Fruit fly (Drosophila melanogaster) whole organism, adult: ENCODE measurements around the gene Wnt6.

Source experiments
- CG14711 ChIP-seq: fragments of 200-800 bp; sonication (Bioruptor generic); optimal IDR thresholded peaks from 2 replicates; lab custom pipeline; 2018; ENCODE audit warnings: missing biosample characterization, mild to moderate bottlenecking, missing genetic modification characterization, moderate library complexity
- CG5204 ChIP-seq: fragments of 200-800 bp; sonication (Bioruptor generic); optimal IDR thresholded peaks from 2 replicates; lab custom pipeline; 2016; ENCODE audit warnings: missing biosample characterization, missing genetic modification characterization
- CG7101 ChIP-seq: fragments of 200-800 bp; sonication (Bioruptor generic); optimal IDR thresholded peaks from 2 replicates; lab custom pipeline; 2018; ENCODE audit warnings: missing biosample characterization, mild to moderate bottlenecking, missing genetic modification characterization, moderate library complexity
- Clk ChIP-seq: fragments of 200-800 bp; sonication (Bioruptor generic); optimal IDR thresholded peaks from 2 replicates; lab custom pipeline; 2017; ENCODE audit warnings: missing biosample characterization, missing genetic modification characterization
- Crg-1 ChIP-seq: fragments of 200-800 bp; sonication (Bioruptor generic); optimal IDR thresholded peaks from 2 replicates; lab custom pipeline; 2016; ENCODE audit warnings: missing biosample characterization, missing genetic modification characterization
- bab1 ChIP-seq: fragments of 200-800 bp; sonication (Bioruptor generic); optimal IDR thresholded peaks from 3 replicates; lab custom pipeline; 2019; ENCODE audit warnings: missing biosample characterization, mild to moderate bottlenecking, missing genetic modification characterization, moderate library complexity
- cnc ChIP-seq, 2 experiments: fragments of >200 bp; optimal IDR thresholded peaks; 2 replicates each; lab custom pipeline; 2017
- tj ChIP-seq: fragments of 200-800 bp; sonication (Bioruptor generic); optimal IDR thresholded peaks from 3 replicates; lab custom pipeline; 2017; ENCODE audit warnings: missing biosample characterization, mild to moderate bottlenecking, missing genetic modification characterization, moderate library complexity

DNA sequence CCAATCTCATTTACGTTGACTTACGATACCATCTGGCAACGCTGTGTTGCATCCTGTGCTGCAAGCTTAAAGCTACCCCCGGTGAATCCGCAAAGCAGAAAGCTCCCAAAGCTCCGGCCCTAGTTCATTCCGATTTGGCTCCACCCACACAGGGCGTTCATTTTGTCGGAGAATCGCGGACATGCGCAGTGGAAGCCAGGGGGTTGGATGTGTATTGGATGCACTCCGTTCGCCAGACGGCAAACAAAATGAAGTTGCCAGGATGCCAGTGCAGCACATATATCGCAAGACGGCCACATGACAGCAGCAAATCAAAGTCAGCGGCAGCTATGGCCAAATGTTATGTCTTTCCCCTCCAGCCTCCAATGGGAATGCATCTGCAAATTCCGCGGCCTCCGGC lies 25.3 kb downstream of the Wnt6 start:
- no peak for TF ChIP-seq cnc (optimal IDR thresholded peaks at IDR 0.05; lab: Kevin White, UChicago)
- TF ChIP-seq CG7101 (tag; lab: Kevin White, UChicago): no peak
- no peak for TF ChIP-seq CG5204 (GFP tag; lab: Kevin White, UChicago)
- TF ChIP-seq bab1 (GFP tag; lab: Kevin White, UChicago): no peak
- no peak for TF ChIP-seq tj (GFP tag; lab: Kevin White, UChicago)
- TF ChIP-seq Clk (GFP tag; lab: Kevin White, UChicago): no peak
- no peak for TF ChIP-seq CG14711 (tag; lab: Kevin White, UChicago)
- no peak for TF ChIP-seq Crg-1 (GFP tag; lab: Kevin White, UChicago)
